Fruit fly (Drosophila melanogaster) whole organism, pupa: ENCODE measurements around the gene Tango5.

Source experiments
- CG10348 ChIP-seq: fragments of 200-800 bp; sonication (Bioruptor generic); IDR thresholded peaks from 2 replicates; pipeline ENCODE4 v1.3.6; 2022; ENCODE audit warnings: missing biosample characterization, missing genetic modification characterization
- CG12605 ChIP-seq: fragments of 200-800 bp; sonication (Bioruptor generic); IDR thresholded peaks from 2 replicates; pipeline ENCODE4 v1.3.6; 2022; ENCODE audit warnings: missing biosample characterization, missing genetic modification characterization
- CG13204 ChIP-seq: fragments of 200-800 bp; sonication (Bioruptor generic); optimal IDR thresholded peaks from 2 replicates; lab custom pipeline; 2018; ENCODE audit warnings: missing biosample characterization, mild to moderate bottlenecking, missing genetic modification characterization, moderate library complexity
- CG14655 ChIP-seq: fragments of 200-800 bp; sonication (Bioruptor generic); optimal IDR thresholded peaks from 3 replicates; lab custom pipeline; 2017; ENCODE audit warnings: mild to moderate bottlenecking, missing biosample characterization, missing genetic modification reagents, missing genetic modification characterization
- CG15710 ChIP-seq: fragments of 200-800 bp; sonication (Bioruptor generic); optimal IDR thresholded peaks from 2 replicates; lab custom pipeline; 2018; ENCODE audit warnings: missing biosample characterization, mild to moderate bottlenecking, missing genetic modification characterization, moderate library complexity
- CG17806 ChIP-seq: fragments of 200-800 bp; sonication (Bioruptor generic); optimal IDR thresholded peaks from 2 replicates; lab custom pipeline; 2018; ENCODE audit warnings: missing biosample characterization, mild to moderate bottlenecking, missing genetic modification characterization, moderate library complexity
- CG32121 ChIP-seq: fragments of 200-800 bp; sonication (Bioruptor generic); IDR thresholded peaks from 2 replicates; pipeline ENCODE4 v1.3.6; 2022; ENCODE audit warnings: missing biosample characterization, missing genetic modification characterization
- CG34367 ChIP-seq: fragments of 200-800 bp; sonication (Bioruptor generic); optimal IDR thresholded peaks from 2 replicates; lab custom pipeline; 2018; ENCODE audit warnings: missing biosample characterization, mild to moderate bottlenecking, missing genetic modification characterization
- CG4496 ChIP-seq: fragments of 200-800 bp; sonication (Bioruptor generic); IDR thresholded peaks from 3 replicates; pipeline ENCODE4 v1.3.6; 2022; ENCODE audit warnings: missing biosample characterization, missing genetic modification characterization
- CG8159 ChIP-seq: fragments of 200-800 bp; sonication (Bioruptor generic); optimal IDR thresholded peaks from 3 replicates; lab custom pipeline; 2018; ENCODE audit warnings: missing biosample characterization, mild to moderate bottlenecking, missing genetic modification characterization, moderate library complexity
- CG8301 ChIP-seq: fragments of 200-800 bp; sonication (Bioruptor generic); optimal IDR thresholded peaks from 2 replicates; lab custom pipeline; 2018; ENCODE audit warnings: missing biosample characterization, mild to moderate bottlenecking, missing genetic modification characterization
- CG9948 ChIP-seq: fragments of 200-800 bp; sonication (Bioruptor generic); optimal IDR thresholded peaks from 2 replicates; lab custom pipeline; 2018; ENCODE audit warnings: missing biosample characterization, mild to moderate bottlenecking, missing genetic modification characterization, moderate library complexity
- D1 ChIP-seq: fragments of 200-800 bp; sonication (Bioruptor generic); optimal IDR thresholded peaks from 2 replicates; lab custom pipeline; 2018; ENCODE audit warnings: missing biosample characterization, mild to moderate bottlenecking, missing genetic modification characterization, moderate library complexity
- EcR ChIP-seq: fragments of 200-800 bp; sonication (Bioruptor generic); optimal IDR thresholded peaks from 3 replicates; lab custom pipeline; 2019; ENCODE audit warnings: missing biosample characterization, missing genetic modification characterization, mild to moderate bottlenecking, moderate library complexity, missing genetic modification reagents
- Ets98B ChIP-seq: fragments of 200-800 bp; sonication (Bioruptor generic); IDR thresholded peaks from 2 replicates; pipeline ENCODE4 v1.3.6; 2022; ENCODE audit warnings: missing biosample characterization, missing genetic modification characterization
- Pif1A ChIP-seq: fragments of 200-800 bp; sonication (Bioruptor generic); optimal IDR thresholded peaks from 3 replicates; lab custom pipeline; 2016; ENCODE audit warnings: missing biosample characterization, missing genetic modification characterization
- Pif1B ChIP-seq: fragments of 200-800 bp; sonication (Bioruptor generic); optimal IDR thresholded peaks from 3 replicates; lab custom pipeline; 2016; ENCODE audit warnings: missing biosample characterization, missing genetic modification characterization
- Snoo ChIP-seq: fragments of 200-800 bp; sonication (Bioruptor generic); optimal IDR thresholded peaks from 3 replicates; lab custom pipeline; 2017; ENCODE audit warnings: missing biosample characterization, mild to moderate bottlenecking, missing genetic modification characterization, inconsistent platforms
- fd96Ca ChIP-seq: fragments of 200-800 bp; sonication (Bioruptor generic); IDR thresholded peaks from 3 replicates; pipeline ENCODE4 v1.3.6; 2022; ENCODE audit warnings: missing biosample characterization, missing genetic modification characterization
- gl ChIP-seq: fragments of 200-800 bp; sonication (Bioruptor generic); optimal IDR thresholded peaks from 2 replicates; lab custom pipeline; 2018; ENCODE audit warnings: missing biosample characterization, mild to moderate bottlenecking, missing genetic modification characterization
- rn ChIP-seq: fragments of 200-800 bp; sonication (Bioruptor generic); IDR thresholded peaks from 2 replicates; pipeline ENCODE4 v1.3.6; 2022; ENCODE audit warnings: missing biosample characterization, missing genetic modification characterization

The Tango5 gene

DNA sequence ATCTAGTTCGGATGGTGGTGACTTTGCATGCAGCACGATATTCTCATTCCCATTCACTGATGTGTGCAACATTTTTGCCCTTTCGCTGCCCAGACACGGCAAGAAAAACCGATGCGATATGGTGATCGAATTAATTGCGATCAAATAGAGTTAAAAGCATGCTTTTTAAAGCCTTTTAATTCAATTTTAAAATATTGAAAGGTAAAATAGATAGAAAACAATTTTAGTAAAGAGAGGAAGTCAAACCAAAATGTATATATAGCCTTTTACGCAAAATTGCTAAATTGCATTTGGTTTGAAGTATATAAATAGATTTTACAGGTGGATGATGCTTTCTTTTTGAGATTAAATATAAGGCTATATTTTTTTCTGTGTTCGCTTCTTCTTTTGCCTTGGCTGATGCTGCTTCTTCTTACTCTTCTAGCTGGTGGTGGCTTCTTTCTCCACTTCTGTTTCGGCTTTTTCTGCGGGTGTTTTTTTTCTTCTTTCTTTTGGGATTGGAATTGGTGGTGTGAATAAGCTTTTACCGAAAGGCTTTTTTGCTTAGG, 23.2 kb downstream of the Tango5 start:
- no peak for TF ChIP-seq CG8301
- no peak for TF ChIP-seq CG15710
- TF ChIP-seq CG14655 (GFP tag; lab: Kevin White, UChicago), result peak; percentile 28
- 0 out of 2 replicates have a peak, but pooled peaks have one; percentile 14 for TF ChIP-seq CG12605 (GFP tag; lab: Robert Waterston, UW)
- peak; percentile 15 for TF ChIP-seq CG17806
- peak; percentile 26 for TF ChIP-seq CG9948 (tag; lab: Kevin White, UChicago)
- no peak for TF ChIP-seq rn
- no peak for TF ChIP-seq Pif1A
- peak; percentile 37 for TF ChIP-seq CG8159

DNA sequence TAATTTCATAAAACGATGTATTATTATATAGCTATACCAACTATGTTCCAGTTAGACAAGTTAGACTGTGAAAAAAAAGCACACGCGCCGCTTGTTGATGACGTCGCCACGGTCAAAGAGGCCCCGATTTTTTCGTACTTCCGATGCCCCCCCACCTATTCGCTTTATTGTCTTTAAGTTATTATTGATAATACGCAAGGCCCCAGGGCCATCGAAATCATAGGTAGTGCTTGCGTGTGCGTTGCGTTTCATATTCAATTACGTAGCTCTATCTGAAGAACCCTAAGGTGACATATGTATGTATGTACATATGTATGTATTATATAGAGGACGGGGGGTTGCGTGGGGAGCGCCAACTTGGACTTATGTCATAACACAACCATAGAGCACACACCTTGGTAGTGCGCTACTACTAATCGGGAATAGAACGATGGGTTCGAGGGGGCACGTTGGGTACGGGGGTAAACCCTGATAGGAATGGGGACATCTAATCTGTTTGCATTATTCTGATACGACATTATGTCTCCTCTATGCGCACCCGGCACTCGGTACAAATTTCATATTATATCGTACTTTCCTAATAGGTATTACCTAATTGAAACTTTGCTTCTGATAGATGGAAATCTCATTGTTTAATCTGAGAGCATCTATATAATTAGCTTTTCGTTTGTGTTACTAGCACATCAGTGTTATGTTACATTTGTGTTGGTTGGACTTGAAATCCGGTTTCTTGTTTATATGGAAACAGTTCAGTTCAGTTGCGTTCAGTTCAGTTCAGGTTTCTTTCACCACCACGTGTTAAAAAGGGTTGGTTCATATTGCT, 24.4 kb downstream of the Tango5 start:
- TF ChIP-seq Ets98B (GFP tag; lab: Robert Waterston, UW) (no peak), Snoo (no peak), CG15710 (no peak), Pif1A (no peak), CG10348 (no peak), Pif1B (GFP tag; lab: Kevin White, UChicago) (no peak), EcR (GFP tag; lab: Kevin White, UChicago) (no peak), CG32121 (no peak), CG12605 (GFP tag; lab: Robert Waterston, UW) (no peak), CG34367 (tag; lab: Kevin White, UChicago) (no peak), CG8301 (no peak), CG4496 (GFP tag; lab: Robert Waterston, UW) (no peak), CG17806 (no peak), CG14655 (GFP tag; lab: Kevin White, UChicago) (no peak), CG8159 (no peak), fd96Ca (GFP tag; lab: Robert Waterston, UW) (no peak)

DNA sequence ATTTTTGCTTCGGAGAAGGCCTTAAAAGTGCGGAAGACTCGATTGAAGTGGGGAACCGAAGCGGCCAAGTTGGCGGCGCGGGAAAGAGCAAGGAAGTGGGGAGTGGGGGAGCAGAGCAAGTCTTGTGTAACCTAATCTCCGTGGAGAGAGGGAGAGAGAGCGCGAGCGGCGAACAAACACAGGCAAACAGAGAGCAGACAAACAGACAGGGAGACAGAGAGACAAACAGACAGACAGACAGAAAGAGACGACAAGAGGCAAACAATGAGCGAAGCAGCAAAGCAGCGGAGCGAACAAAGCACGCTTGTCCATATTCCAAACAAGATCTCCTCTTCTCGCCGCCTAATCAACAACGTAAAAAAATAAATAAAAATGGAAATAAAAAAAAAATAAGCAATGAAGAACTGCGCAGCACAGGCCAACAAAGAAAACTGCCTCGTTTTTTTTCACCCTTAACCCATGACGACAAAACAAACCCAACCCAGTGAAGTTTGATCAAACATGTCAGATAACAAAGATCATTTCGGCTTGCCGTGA, 25.3 kb downstream of the Tango5 start:
- TF ChIP-seq CG8301 (no peak), CG34367 (tag; lab: Kevin White, UChicago) (no peak), CG32121 (no peak), EcR (GFP tag; lab: Kevin White, UChicago) (peak; percentile 25), D1 (tag; lab: Kevin White, UChicago) (no peak), CG14655 (GFP tag; lab: Kevin White, UChicago) (no peak), Ets98B (GFP tag; lab: Robert Waterston, UW) (peak; percentile 30; the same call in 1 of the 2 replicates), Snoo (no peak), CG10348 (no peak), fd96Ca (GFP tag; lab: Robert Waterston, UW) (peak; percentile 44; the same call in 1 of the 3 replicates), CG12605 (GFP tag; lab: Robert Waterston, UW) (peak; percentile 60; the same call in 1 of the 2 replicates), rn (no peak), CG4496 (GFP tag; lab: Robert Waterston, UW) (no peak; the same call in 2 of the 3 replicates), CG13204 (GFP tag; lab: Kevin White, UChicago) (peak; percentile 72), CG8159 (peak; percentile 34), Pif1B (GFP tag; lab: Kevin White, UChicago) (no peak), Pif1A (peak; percentile 44), CG17806 (no peak), gl (tag; lab: Kevin White, UChicago) (peak; percentile 51), CG15710 (peak; percentile 35), CG9948 (tag; lab: Kevin White, UChicago) (peak; percentile 16)

DNA sequence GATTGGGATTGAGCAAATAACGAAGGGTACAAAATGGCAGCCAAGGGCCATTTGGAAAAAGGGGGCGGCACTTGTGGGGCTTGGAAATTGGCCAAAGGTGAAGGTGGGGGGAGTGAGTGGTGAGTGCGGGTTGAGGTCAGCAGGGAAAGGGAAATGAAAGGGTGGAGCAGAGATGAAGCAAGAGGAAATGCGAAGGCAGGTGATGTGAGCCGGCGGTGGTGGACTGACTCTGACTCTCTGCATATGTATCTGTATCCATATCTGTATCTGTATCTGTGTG, 26.1 kb downstream of the Tango5 start:
- peak; percentile 10 for TF ChIP-seq gl (tag; lab: Kevin White, UChicago)
- no peak for TF ChIP-seq EcR (GFP tag; lab: Kevin White, UChicago)
- TF ChIP-seq, all 21 proteins: peak for 1

DNA sequence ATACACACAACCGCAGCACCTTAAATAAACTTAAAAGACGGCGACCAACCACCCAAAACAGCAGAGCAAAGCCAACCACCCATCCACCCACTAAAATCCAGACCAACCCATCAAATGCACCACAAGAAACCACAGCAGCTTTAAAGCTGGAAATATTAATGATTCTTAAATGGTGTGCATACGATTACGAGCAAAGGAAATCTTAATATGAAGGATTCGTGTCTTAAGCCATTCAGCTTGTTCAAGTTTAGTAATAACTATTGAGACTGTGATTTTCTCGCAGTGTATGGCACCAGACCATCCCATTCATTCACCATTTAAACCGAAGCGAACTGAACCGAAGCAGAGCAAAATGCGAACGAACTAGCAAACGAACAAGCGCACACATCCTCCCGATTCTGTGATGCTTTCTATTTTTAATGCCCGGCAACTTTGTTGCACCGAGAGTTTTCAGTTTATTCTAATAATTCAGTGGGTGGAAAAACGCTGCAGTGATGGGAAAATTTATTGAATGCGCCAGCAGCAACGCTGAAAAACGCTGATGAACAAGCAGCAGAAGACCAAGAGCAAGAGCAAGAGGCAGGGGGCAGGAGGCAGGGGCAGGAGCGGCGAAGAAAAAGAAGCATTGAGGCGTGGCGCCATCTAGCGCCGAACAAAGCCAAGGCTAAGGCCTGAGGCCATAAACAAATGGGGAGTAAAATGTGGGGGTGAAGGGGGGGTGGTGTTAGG, 26.6 kb downstream of the Tango5 start:
- TF ChIP-seq CG14655 (GFP tag; lab: Kevin White, UChicago) (peak; percentile 92), CG13204 (GFP tag; lab: Kevin White, UChicago) (no peak), rn (peak; percentile 50; the same call in 1 of the 2 replicates), Pif1B (GFP tag; lab: Kevin White, UChicago) (peak; percentile 59), CG10348 (peak; percentile 64), EcR (GFP tag; lab: Kevin White, UChicago) (no peak), CG9948 (tag; lab: Kevin White, UChicago) (peak; percentile 70), CG15710 (peak; percentile 68), Ets98B (GFP tag; lab: Robert Waterston, UW) (peak; percentile 91), CG34367 (tag; lab: Kevin White, UChicago) (peak; percentile 69), Pif1A (peak; percentile 83), CG4496 (GFP tag; lab: Robert Waterston, UW) (peak; percentile 95), CG8159 (peak; percentile 63), fd96Ca (GFP tag; lab: Robert Waterston, UW) (peak; percentile 94), CG12605 (GFP tag; lab: Robert Waterston, UW) (peak; percentile 77), Snoo (peak; percentile 37), CG17806 (peak; percentile 71), CG32121 (peak; percentile 92), D1 (tag; lab: Kevin White, UChicago) (no peak), gl (tag; lab: Kevin White, UChicago) (peak; percentile 36), CG8301 (peak; percentile 91)
